Worm (Caenorhabditis elegans): ENCODE measurements around the gene cnc-6.

Gene cnc-6

ce11 chrIII:1744486-1744885 is 18.8 kb upstream of the cnc-6 start (continued):
- 0 out of 2 replicates have a peak, but pooled peaks have one; percentile 43 for TF ChIP-seq dmd-8 (GFP tag; IDR thresholded peaks at IDR 0.05)
- TF ChIP-seq dpl-1 (GFP tag; optimal IDR thresholded peaks at IDR 0.05) = no peak
- no peak for TF ChIP-seq zfp-3 (GFP tag; conservative IDR thresholded peaks at IDR 0.05)
- no peak for TF ChIP-seq nhr-41 (GFP tag; IDR thresholded peaks at IDR 0.05)
- no peak for TF ChIP-seq nhr-102 (tag; optimal IDR thresholded peaks at IDR 0.05)
- no peak for TF ChIP-seq unc-39 (tag; optimal IDR thresholded peaks at IDR 0.05)
- no peak for TF ChIP-seq zip-11 (GFP tag; IDR thresholded peaks at IDR 0.05)
- TF ChIP-seq nhr-28 (tag; optimal IDR thresholded peaks at IDR 0.05) = no peak
- TF ChIP-seq vab-7 (GFP tag; IDR thresholded peaks at IDR 0.05) = no peak; the same call in 1 of the 2 replicates
- TF ChIP-seq D1046.2 (GFP tag; IDR thresholded peaks at IDR 0.05) = no peak
- no peak for TF ChIP-seq nhr-10 (tag; optimal IDR thresholded peaks at IDR 0.05)
- peak in 1 of 2 experiments; percentile 31 for TF ChIP-seq daf-16 (GFP tag; optimal IDR thresholded peaks at IDR 0.05)
- no peak for TF ChIP-seq daf-16 (tag; optimal IDR thresholded peaks at IDR 0.05)
- TF ChIP-seq lir-3 (tag; optimal IDR thresholded peaks at IDR 0.05) = no peak
- TF ChIP-seq F37D6.2 (tag; optimal IDR thresholded peaks at IDR 0.05) = no peak
- no peak for TF ChIP-seq spr-1 (tag; optimal IDR thresholded peaks at IDR 0.05)
- TF ChIP-seq ZK546.5 (tag; optimal IDR thresholded peaks at IDR 0.05) = no peak
- no peak; the same call in none of the 2 replicates for TF ChIP-seq lim-7 (GFP tag; IDR thresholded peaks at IDR 0.05)

- TF ChIP-seq hmg-1.1 (GFP tag; IDR thresholded peaks at IDR 0.05) (no peak), lsy-2 (tag; optimal IDR thresholded peaks at IDR 0.05) (peak in 1 of 2 experiments; percentile 7), ces-1 (GFP tag; optimal IDR thresholded peaks at IDR 0.05) (peak; percentile 86), nhr-77 (tag; optimal IDR thresholded peaks at IDR 0.05) (no peak), ctbp-1 (GFP tag; IDR thresholded peaks at IDR 0.05) (0 out of 2 replicates have a peak, but pooled peaks have one; percentile 24), unc-62 (GFP tag; optimal IDR thresholded peaks at IDR 0.05 in 1 of 2) (peak in 1 of 2 experiments; percentile 64), unc-62 (tag; optimal IDR thresholded peaks at IDR 0.05) (no peak), fkh-10 (GFP tag; optimal IDR thresholded peaks at IDR 0.05) (peak; percentile 45), lir-3 (tag; optimal IDR thresholded peaks at IDR 0.05) (no peak), aha-1 (tag) (peak; percentile 5), hlh-30 (tag; optimal IDR thresholded peaks at IDR 0.05; ENCODE audit: insufficient read depth) (peak; percentile 34)
Observed at ce11 chrIII:1745450-1746127, 17.7 kb upstream of the cnc-6 start.

- TF ChIP-seq lin-38 (GFP tag; IDR thresholded peaks at IDR 0.05) (no peak), egl-27 (tag; optimal IDR thresholded peaks at IDR 0.05) (no peak), Y48G9A.11 (GFP tag; IDR thresholded peaks at IDR 0.05) (no peak), lim-7 (GFP tag; IDR thresholded peaks at IDR 0.05) (no peak), T20F7.1 (GFP tag; optimal IDR thresholded peaks at IDR 0.05) (no peak), lin-15B (tag; optimal IDR thresholded peaks at IDR 0.05) (no peak), saeg-2 (GFP tag; IDR thresholded peaks at IDR 0.05) (no peak), aha-1 (tag) (no peak), spr-1 (tag; optimal IDR thresholded peaks at IDR 0.05) (no peak), lin-1 (GFP tag; IDR thresholded peaks at IDR 0.05) (no peak), mxl-2 (GFP tag; conservative IDR thresholded peaks at IDR 0.05) (no peak), R02D3.7 (tag; optimal IDR thresholded peaks at IDR 0.05) (no peak), madf-5 (GFP tag; IDR thresholded peaks at IDR 0.05) (no peak), lin-29 (GFP tag; IDR thresholded peaks at IDR 0.05) (no peak)
Observed at ce11 chrIII:1754842-1755241, 8.5 kb upstream of the cnc-6 start, which contains the start of gene Y46E12A.3. TSS of gene Y46E12A.3 (minus strand) at chrIII:1754942.

Data from whole organism, L4 larva.